Worm (Caenorhabditis elegans) whole organism, L1 larva: ENCODE measurements around the gene vdac-1.

ENCODE experiments used
- C04F5.9 ChIP-seq: sonication (generic microtip); optimal IDR thresholded peaks from 2 replicates; lab custom pipeline; 2016; ENCODE audit warnings: missing genetic modification characterization, missing compliant biosample characterization
- C16A3.4 ChIP-seq: fragments of 150-350 bp; optimal IDR thresholded peaks from 2 replicates; lab custom pipeline; 2014; ENCODE audit warnings: missing biosample characterization, missing genetic modification characterization
- C34B4.2 ChIP-seq: sonication (generic microtip); optimal IDR thresholded peaks from 2 replicates; lab custom pipeline; 2017; ENCODE audit warnings: mild to moderate bottlenecking, missing genetic modification characterization, missing compliant biosample characterization
- F16B12.6 ChIP-seq: fragments of 150-350 bp; optimal IDR thresholded peaks from 2 replicates; lab custom pipeline; 2014; ENCODE audit warnings: missing biosample characterization, missing genetic modification characterization
- Y116A8C.19 ChIP-seq: sonication (generic microtip); optimal IDR thresholded peaks from 2 replicates; lab custom pipeline; 2016; ENCODE audit warnings: missing compliant biosample characterization, missing genetic modification characterization, borderline replicate concordance
- aha-1 ChIP-seq: fragments of 150-350 bp; optimal IDR thresholded peaks from 2 replicates; lab custom pipeline; 2014; ENCODE audit warnings: missing biosample characterization, missing genetic modification characterization
- alr-1 ChIP-seq: fragments of 200-800 bp; sonication (Bioruptor generic); optimal IDR thresholded peaks from 2 replicates; lab custom pipeline; 2018; ENCODE audit warnings: borderline replicate concordance, mild to moderate bottlenecking, missing genetic modification characterization, missing compliant biosample characterization
- aly-2 ChIP-seq: fragments of 150-350 bp; optimal IDR thresholded peaks from 2 replicates; lab custom pipeline; 2014; ENCODE audit warnings: missing biosample characterization, missing genetic modification characterization
- ama-1 ChIP-seq: fragments of 150-350 bp; optimal IDR thresholded peaks from 2 replicates; lab custom pipeline; 2014
- blmp-1 ChIP-seq: fragments of 150-350 bp; optimal IDR thresholded peaks from 2 replicates; lab custom pipeline; 2014; ENCODE audit warnings: missing biosample characterization, missing genetic modification characterization
- ceh-63 ChIP-seq: fragments of 200-800 bp; sonication (Bioruptor generic); optimal IDR thresholded peaks from 2 replicates; lab custom pipeline; 2018; ENCODE audit warnings: mild to moderate bottlenecking, missing genetic modification characterization, missing compliant biosample characterization
- ceh-90 ChIP-seq: sonication (generic microtip); optimal IDR thresholded peaks from 2 replicates; lab custom pipeline; 2016; ENCODE audit warnings: missing genetic modification characterization, missing compliant biosample characterization
- ces-1 ChIP-seq: fragments of 150-350 bp; optimal IDR thresholded peaks from 2 replicates; lab custom pipeline; 2014; ENCODE audit warnings: missing biosample characterization, missing genetic modification reagents, missing genetic modification characterization
- efl-3 ChIP-seq: fragments of 200-800 bp; sonication (Bioruptor generic); optimal IDR thresholded peaks from 2 replicates; lab custom pipeline; 2018; ENCODE audit warnings: mild to moderate bottlenecking, missing genetic modification characterization, missing compliant biosample characterization
- egl-13 ChIP-seq: sonication (generic microtip); optimal IDR thresholded peaks from 2 replicates; lab custom pipeline; 2016; ENCODE audit warnings: missing genotype, missing genetic modification reagents, missing genetic modification characterization, missing compliant biosample characterization
- egl-27 ChIP-seq, 2 experiments: fragments of 150-350 bp in 1 of 2; sonication (generic microtip); optimal IDR thresholded peaks; 3 replicates each; lab custom pipeline; 2017 to 2018; ENCODE audit warnings: missing biosample characterization in 2 of 2, missing genetic modification characterization in 2 of 2, missing genetic modification reagents in 2 of 2
- elt-2 ChIP-seq: sonication (generic microtip); optimal IDR thresholded peaks from 2 replicates; lab custom pipeline; 2016; ENCODE audit warnings: missing genetic modification characterization, mild to moderate bottlenecking, inconsistent platforms, missing compliant biosample characterization, missing genetic modification reagents
- ets-5 ChIP-seq: fragments of 200-800 bp; sonication (Bioruptor generic); IDR thresholded peaks from 2 replicates; pipeline ENCODE4 v1.3.6; 2022; ENCODE audit warnings: missing genetic modification characterization, missing compliant biosample characterization
- fkh-8 ChIP-seq: sonication (generic microtip); optimal IDR thresholded peaks from 2 replicates; lab custom pipeline; 2016; ENCODE audit warnings: mild to moderate bottlenecking, missing genetic modification characterization, missing compliant biosample characterization
- fos-1 ChIP-seq: fragments of 150-350 bp; optimal IDR thresholded peaks from 2 replicates; lab custom pipeline; 2014; ENCODE audit warnings: missing biosample characterization, missing genetic modification characterization
- grh-1 ChIP-seq: fragments of 200-800 bp; sonication (Bioruptor generic); IDR thresholded peaks from 2 replicates; pipeline ENCODE4 v1.3.6; 2022; ENCODE audit warnings: missing genetic modification reagents, missing genetic modification characterization, missing compliant biosample characterization
- hlh-4 ChIP-seq: sonication (generic microtip); optimal IDR thresholded peaks from 2 replicates; lab custom pipeline; 2016; ENCODE audit warnings: mild to moderate bottlenecking, missing genetic modification characterization, missing compliant biosample characterization
- hpl-2 ChIP-seq: fragments of 150-350 bp; optimal IDR thresholded peaks from 2 replicates; lab custom pipeline; 2014; ENCODE audit warnings: missing biosample characterization, missing genetic modification reagents, missing genetic modification characterization
- irx-1 ChIP-seq: sonication (generic microtip); optimal IDR thresholded peaks from 2 replicates; lab custom pipeline; 2016; ENCODE audit warnings: missing genetic modification characterization, missing compliant biosample characterization
- isw-1 ChIP-seq: fragments of 200-800 bp; sonication (Bioruptor generic); IDR thresholded peaks from 2 replicates; pipeline ENCODE4 v1.3.6; 2022; ENCODE audit warnings: missing genetic modification characterization, missing compliant biosample characterization
- lin-13 ChIP-seq: fragments of 150-350 bp; optimal IDR thresholded peaks from 2 replicates; lab custom pipeline; 2014; ENCODE audit warnings: missing biosample characterization, missing genetic modification reagents, missing genetic modification characterization
- lin-14 ChIP-seq: fragments of 200-800 bp; sonication (Bioruptor generic); optimal IDR thresholded peaks from 2 replicates; lab custom pipeline; 2018; ENCODE audit warnings: mild to moderate bottlenecking, missing genetic modification characterization, moderate library complexity, missing compliant biosample characterization
- lin-15B ChIP-seq: fragments of 150-350 bp; sonication (generic microtip); optimal IDR thresholded peaks from 3 replicates; lab custom pipeline; 2014; ENCODE audit warnings: missing biosample characterization, missing genetic modification characterization
- lin-35 ChIP-seq, 2 experiments: fragments of 150-350 bp; optimal IDR thresholded peaks; 2 replicates each; lab custom pipeline; 2014; ENCODE audit warnings: missing biosample characterization in 2 of 2, missing genetic modification characterization in 2 of 2, missing genetic modification reagents in 2 of 2
- lin-39 ChIP-seq: fragments of 150-350 bp; optimal IDR thresholded peaks from 2 replicates; lab custom pipeline; 2014; ENCODE audit warnings: missing biosample characterization, missing genetic modification reagents, missing genetic modification characterization
- mab-9 ChIP-seq: fragments of 200-800 bp; sonication (Bioruptor generic); IDR thresholded peaks from 2 replicates; pipeline ENCODE4 v1.3.6; 2022; ENCODE audit warnings: missing genetic modification reagents, missing genetic modification characterization, missing compliant biosample characterization
- mdl-1 ChIP-seq, 2 experiments: fragments of 150-350 bp; optimal IDR thresholded peaks; 2 replicates each; lab custom pipeline; 2014 to 2017; ENCODE audit warnings: missing biosample characterization in 2 of 2, missing genetic modification characterization in 2 of 2, inconsistent platforms in 1 of 2
- nhr-11 ChIP-seq: fragments of 150-350 bp; optimal IDR thresholded peaks from 2 replicates; lab custom pipeline; 2014; ENCODE audit warnings: missing biosample characterization, missing genetic modification characterization
- nhr-12 ChIP-seq: sonication (generic microtip); optimal IDR thresholded peaks from 2 replicates; lab custom pipeline; 2017; ENCODE audit warnings: missing biosample characterization, missing genetic modification characterization
- nhr-19 ChIP-seq: fragments of 200-800 bp; sonication (Bioruptor generic); conservative IDR thresholded peaks from 2 replicates; pipeline ENCODE4 v1.3.6; 2022; ENCODE audit warnings: missing genetic modification characterization, missing compliant biosample characterization
- nhr-47 ChIP-seq: sonication (generic microtip); optimal IDR thresholded peaks from 2 replicates; lab custom pipeline; 2016; ENCODE audit warnings: mild to moderate bottlenecking, missing genetic modification characterization, moderate library complexity, missing compliant biosample characterization
- nhr-76 ChIP-seq: sonication (generic microtip); optimal IDR thresholded peaks from 2 replicates; lab custom pipeline; 2017; ENCODE audit warnings: missing biosample characterization, missing genetic modification characterization
- nhr-77 ChIP-seq: fragments of 150-350 bp; optimal IDR thresholded peaks from 2 replicates; lab custom pipeline; 2014; ENCODE audit warnings: missing biosample characterization, missing genetic modification characterization
- nhr-90 ChIP-seq: sonication (generic microtip); optimal IDR thresholded peaks from 2 replicates; lab custom pipeline; 2016; ENCODE audit warnings: mild to moderate bottlenecking, missing genetic modification characterization, missing compliant biosample characterization; ENCODE audit not compliant: poor library complexity
- pqm-1 ChIP-seq: sonication (generic microtip); optimal IDR thresholded peaks from 3 replicates; lab custom pipeline; 2017; ENCODE audit warnings: missing biosample characterization, missing genetic modification characterization
- rnt-1 ChIP-seq: sonication (generic microtip); optimal IDR thresholded peaks from 2 replicates; lab custom pipeline; 2016; ENCODE audit warnings: mild to moderate bottlenecking, missing genetic modification characterization, moderate library complexity, missing compliant biosample characterization
- skn-1 ChIP-seq: fragments of 150-350 bp; optimal IDR thresholded peaks from 2 replicates; lab custom pipeline; 2014; ENCODE audit warnings: missing biosample characterization, missing genetic modification characterization
- sox-4 ChIP-seq: sonication (generic microtip); optimal IDR thresholded peaks from 2 replicates; lab custom pipeline; 2016; ENCODE audit warnings: missing genetic modification characterization, missing compliant biosample characterization
- sptf-1 ChIP-seq: fragments of 150-350 bp; optimal IDR thresholded peaks from 2 replicates; lab custom pipeline; 2014; ENCODE audit warnings: missing biosample characterization, missing genetic modification characterization
- sup-37 ChIP-seq: fragments of 200-800 bp; sonication (Bioruptor generic); optimal IDR thresholded peaks from 2 replicates; lab custom pipeline; 2018; ENCODE audit warnings: mild to moderate bottlenecking, missing genetic modification characterization, missing compliant biosample characterization
- swsn-7 ChIP-seq: sonication (generic microtip); optimal IDR thresholded peaks from 2 replicates; lab custom pipeline; 2016; ENCODE audit warnings: missing genetic modification characterization, missing compliant biosample characterization
- tbx-2 ChIP-seq: sonication (generic microtip); optimal IDR thresholded peaks from 2 replicates; lab custom pipeline; 2016; ENCODE audit warnings: missing genetic modification characterization, missing compliant biosample characterization
- unc-130 ChIP-seq: fragments of 150-350 bp; optimal IDR thresholded peaks from 2 replicates; lab custom pipeline; 2017; ENCODE audit warnings: missing biosample characterization, missing genetic modification characterization, inconsistent platforms
- unc-30 ChIP-seq: sonication (generic microtip); optimal IDR thresholded peaks from 2 replicates; lab custom pipeline; 2017; ENCODE audit warnings: missing biosample characterization, missing genetic modification characterization
- unc-98 ChIP-seq: fragments of 200-800 bp; sonication (Bioruptor generic); IDR thresholded peaks from 2 replicates; pipeline ENCODE4 v1.3.6; 2022; ENCODE audit warnings: missing genetic modification characterization, missing compliant biosample characterization
- vab-15 ChIP-seq: sonication (generic microtip); optimal IDR thresholded peaks from 2 replicates; lab custom pipeline; 2017; ENCODE audit warnings: missing genotype, mild to moderate bottlenecking, missing genetic modification characterization, missing compliant biosample characterization
- xbp-1 ChIP-seq: sonication (generic microtip); optimal IDR thresholded peaks from 2 replicates; lab custom pipeline; 2016; ENCODE audit warnings: missing genetic modification characterization, missing compliant biosample characterization
- ztf-11 ChIP-seq, 2 experiments: sonication (generic microtip); optimal IDR thresholded peaks; 2 replicates each; lab custom pipeline; 2016 to 2017; ENCODE audit warnings: missing genetic modification characterization in 2 of 2, missing biosample characterization in 1 of 2, missing compliant biosample characterization in 1 of 2
- ztf-4 ChIP-seq: fragments of 150-350 bp; optimal IDR thresholded peaks from 2 replicates; lab custom pipeline; 2014; ENCODE audit warnings: missing biosample characterization, missing genetic modification characterization

vdac-1 gene

DNA sequence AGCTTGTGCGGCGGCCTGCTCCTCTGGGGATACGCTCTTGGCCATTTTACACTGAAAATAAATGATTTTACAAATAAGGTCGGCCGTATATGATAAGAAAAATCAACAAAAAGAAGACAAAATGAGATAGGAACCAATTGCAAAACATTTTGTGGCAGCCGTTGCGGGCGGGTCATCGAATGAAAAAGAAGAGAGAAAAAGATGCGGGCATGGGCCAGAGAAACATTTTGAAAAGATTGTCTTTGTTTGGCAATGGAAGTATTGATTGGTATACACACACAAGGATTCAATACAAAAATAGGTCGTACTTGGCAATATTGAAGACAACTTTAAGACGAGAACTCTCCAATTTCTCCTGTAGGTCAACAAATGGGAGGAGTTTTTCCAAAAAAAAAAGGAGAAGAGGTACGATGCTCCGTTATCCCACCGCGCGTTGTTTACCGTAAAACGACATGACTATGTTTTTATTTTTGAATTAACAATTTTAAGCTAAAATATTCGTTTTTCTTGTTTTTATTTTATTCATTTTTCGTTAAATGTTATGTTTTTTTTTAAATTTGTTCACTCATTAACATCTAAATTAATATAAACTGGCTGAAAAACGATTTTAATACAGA, 5.0 kb upstream of the vdac-1 start, which contains the start of the genes plc-4 and R05G6.4 (continued):
- TF ChIP-seq fkh-8 (no peak), ztf-4 (tag; lab: Kevin White, UChicago) (no peak), egl-13 (tag; lab: Kevin White, UChicago) (no peak), pqm-1 (tag; lab: Kevin White, UChicago) (no peak), unc-130 (tag; lab: Kevin White, UChicago) (no peak), nhr-90 (tag; lab: Kevin White, UChicago) (peak; percentile 52), F16B12.6 (tag; lab: Kevin White, UChicago) (peak; percentile 4), mdl-1 (tag; optimal IDR thresholded peaks at IDR 0.05; lab: Kevin White, UChicago) (no peak), nhr-76 (tag; lab: Kevin White, UChicago) (no peak), swsn-7 (tag; lab: Kevin White, UChicago) (peak; percentile 42), xbp-1 (tag; lab: Kevin White, UChicago) (peak; percentile 42), lin-14 (GFP tag; lab: Kevin White, UChicago) (peak; percentile 48), fos-1 (tag; lab: Kevin White, UChicago) (no peak), lin-13 (GFP tag; lab: Kevin White, UChicago) (no peak), hpl-2 (GFP tag; lab: Kevin White, UChicago) (no peak), mab-9 (GFP tag; lab: Robert Waterston, UW) (no peak), ces-1 (GFP tag; lab: Kevin White, UChicago) (no peak), lin-35 (GFP tag; optimal IDR thresholded peaks at IDR 0.05; lab: Kevin White, UChicago) (peak; percentile 42 to 65), skn-1 (tag; lab: Kevin White, UChicago) (no peak), egl-27 (tag; optimal IDR thresholded peaks at IDR 0.05; lab: Kevin White, UChicago) (no peak), C16A3.4 (peak; percentile 60), nhr-77 (tag; lab: Kevin White, UChicago) (peak; percentile 16), elt-2 (tag; lab: Kevin White, UChicago) (no peak), nhr-19 (peak; percentile 13; the same call in 1 of the 2 replicates), aha-1 (tag; lab: Kevin White, UChicago) (no peak), lin-15B (tag; lab: Kevin White, UChicago) (no peak), blmp-1 (peak; percentile 53), ceh-90 (tag; lab: Kevin White, UChicago) (no peak), nhr-11 (tag; lab: Kevin White, UChicago) (no peak), isw-1 (no peak), C34B4.2 (tag; lab: Kevin White, UChicago) (no peak), alr-1 (tag; lab: Kevin White, UChicago) (no peak), ztf-11 (tag; optimal IDR thresholded peaks at IDR 0.05; lab: Kevin White, UChicago) (no peak), hlh-4 (tag; lab: Kevin White, UChicago) (no peak), irx-1 (tag; lab: Kevin White, UChicago) (no peak), rnt-1 (tag; lab: Kevin White, UChicago) (peak; percentile 7), Y116A8C.19 (tag; lab: Kevin White, UChicago) (no peak), ets-5 (GFP tag; lab: Robert Waterston, UW) (no peak), lin-39 (no peak), sox-4 (tag; lab: Kevin White, UChicago) (no peak), C04F5.9 (no peak), sptf-1 (tag; lab: Kevin White, UChicago) (no peak), vab-15 (tag; lab: Kevin White, UChicago) (no peak), unc-30 (tag; lab: Kevin White, UChicago) (no peak), sup-37 (GFP tag; lab: Kevin White, UChicago) (no peak), aly-2 (tag; lab: Kevin White, UChicago) (no peak), nhr-47 (tag; lab: Kevin White, UChicago) (peak; percentile 39), unc-98 (GFP tag; lab: Robert Waterston, UW) (no peak), efl-3 (GFP tag; lab: Kevin White, UChicago) (no peak), ama-1 (lab: Kevin White, UChicago) (no peak), tbx-2 (peak; percentile 38), ceh-63 (GFP tag; lab: Kevin White, UChicago) (no peak), grh-1 (GFP tag; lab: Robert Waterston, UW) (no peak), nhr-12 (no peak)
